Worm (Caenorhabditis elegans) whole organism, young adult: ENCODE data around the gene Y53F4B.51.

Experiments used
- B0019.2 ChIP-seq: fragments of 200-800 bp; sonication (Bioruptor generic); conservative IDR thresholded peaks from 2 replicates; pipeline ENCODE4 v1.3.6; 2022; ENCODE audit warnings: missing genetic modification reagents, missing genetic modification characterization, missing compliant biosample characterization
- B0035.1 ChIP-seq: sonication (generic microtip); optimal IDR thresholded peaks from 2 replicates; lab custom pipeline; 2016; ENCODE audit warnings: missing genetic modification characterization, mild to moderate bottlenecking, missing compliant biosample characterization, missing genotype, missing genetic modification reagents
- B0261.1 ChIP-seq: sonication (generic microtip); optimal IDR thresholded peaks from 2 replicates; lab custom pipeline; 2016; ENCODE audit warnings: mild to moderate bottlenecking, missing genetic modification characterization, moderate library complexity, missing compliant biosample characterization
- C17E4.6 ChIP-seq: fragments of 200-800 bp; sonication (Bioruptor generic); IDR thresholded peaks from 2 replicates; pipeline ENCODE4 v1.3.6; 2022; ENCODE audit warnings: missing genetic modification reagents, missing genetic modification characterization, missing compliant biosample characterization
- F10E7.11 ChIP-seq: sonication (generic microtip); optimal IDR thresholded peaks from 2 replicates; lab custom pipeline; 2017; ENCODE audit warnings: mild to moderate bottlenecking, missing genetic modification characterization, moderate library complexity, missing compliant biosample characterization
- F22D6.2 ChIP-seq: sonication (generic microtip); optimal IDR thresholded peaks from 2 replicates; lab custom pipeline; 2016; ENCODE audit warnings: mild to moderate bottlenecking, missing genetic modification characterization, missing compliant biosample characterization
- F37B4.10 ChIP-seq: fragments of 200-800 bp; sonication (Bioruptor generic); IDR thresholded peaks from 2 replicates; pipeline ENCODE4 v1.3.6; 2022; ENCODE audit warnings: missing genetic modification characterization, missing compliant biosample characterization
- F52B5.7 ChIP-seq: sonication (generic microtip); optimal IDR thresholded peaks from 2 replicates; lab custom pipeline; 2016; ENCODE audit warnings: mild to moderate bottlenecking, missing genetic modification characterization, missing compliant biosample characterization
- F55B11.4 ChIP-seq: sonication (generic microtip); optimal IDR thresholded peaks from 2 replicates; lab custom pipeline; 2016; ENCODE audit warnings: missing compliant biosample characterization, missing genetic modification characterization, borderline replicate concordance; ENCODE audit not compliant: insufficient read depth
- T07F8.4 ChIP-seq: sonication (generic microtip); optimal IDR thresholded peaks from 2 replicates; lab custom pipeline; 2016; ENCODE audit warnings: mild to moderate bottlenecking, missing genetic modification characterization, moderate library complexity, missing compliant biosample characterization
- T26A5.8 ChIP-seq: sonication (generic microtip); optimal IDR thresholded peaks from 2 replicates; lab custom pipeline; 2016; ENCODE audit warnings: missing genetic modification characterization, missing compliant biosample characterization
- Y67H2A.10 ChIP-seq: fragments of 200-800 bp; sonication (Bioruptor generic); conservative IDR thresholded peaks from 2 replicates; pipeline ENCODE4 v1.3.6; 2022; ENCODE audit warnings: missing genetic modification reagents, missing genetic modification characterization, missing compliant biosample characterization
- Y79H2A.3 ChIP-seq: fragments of 200-800 bp; sonication (Bioruptor generic); conservative IDR thresholded peaks from 2 replicates; pipeline ENCODE4 v1.3.6; 2022; ENCODE audit warnings: missing genetic modification reagents, missing genetic modification characterization, missing compliant biosample characterization
- aptf-2 ChIP-seq: fragments of 200-800 bp; sonication (Bioruptor generic); conservative IDR thresholded peaks from 2 replicates; pipeline ENCODE4 v1.3.6; 2022; ENCODE audit warnings: missing genetic modification reagents, missing genetic modification characterization, missing compliant biosample characterization
- attf-3 ChIP-seq: fragments of 200-800 bp; sonication (Bioruptor generic); conservative IDR thresholded peaks from 2 replicates; pipeline ENCODE4 v1.3.6; 2022; ENCODE audit warnings: missing genetic modification reagents, missing genetic modification characterization, missing compliant biosample characterization
- bed-1 ChIP-seq: fragments of 200-800 bp; sonication (Bioruptor generic); IDR thresholded peaks from 2 replicates; pipeline ENCODE4 v1.3.6; 2022; ENCODE audit warnings: missing genetic modification reagents, missing genetic modification characterization, missing compliant biosample characterization
- bed-2 ChIP-seq: fragments of 200-800 bp; sonication (Bioruptor generic); IDR thresholded peaks from 2 replicates; pipeline ENCODE4 v1.3.6; 2022; ENCODE audit warnings: missing genetic modification reagents, missing genetic modification characterization, missing compliant biosample characterization
- cebp-1 ChIP-seq, 2 experiments: fragments of 200-800 bp in 1 of 2; sonication (Bioruptor generic) in 1 of 2; sonication (generic microtip) in 1 of 2; IDR thresholded peaks in 1 of 2; optimal IDR thresholded peaks in 1 of 2; 2 replicates each; pipeline versions ENCODE4 v1.3.6 to Lab custom; 2017 to 2022; ENCODE audit warnings: missing compliant biosample characterization in 2 of 2, missing genetic modification characterization in 2 of 2, mild to moderate bottlenecking in 1 of 2, missing genetic modification reagents in 1 of 2, moderate library complexity in 1 of 2
- ceh-27 ChIP-seq: fragments of 200-800 bp; sonication (Bioruptor generic); optimal IDR thresholded peaks from 2 replicates; lab custom pipeline; 2018; ENCODE audit warnings: mild to moderate bottlenecking, missing genetic modification characterization, moderate library complexity, missing compliant biosample characterization
- ceh-79 ChIP-seq: sonication (generic microtip); optimal IDR thresholded peaks from 2 replicates; lab custom pipeline; 2017; ENCODE audit warnings: mild to moderate bottlenecking, missing genetic modification characterization, missing compliant biosample characterization
- dpff-1 ChIP-seq: sonication (generic microtip); optimal IDR thresholded peaks from 2 replicates; lab custom pipeline; 2017; ENCODE audit warnings: mild to moderate bottlenecking, missing genetic modification characterization, missing compliant biosample characterization
- dpl-1 ChIP-seq: fragments of 150-350 bp; optimal IDR thresholded peaks from 2 replicates; lab custom pipeline; 2014; ENCODE audit warnings: missing biosample characterization, missing genetic modification reagents, missing genetic modification characterization
- efl-1 ChIP-seq: fragments of 150-350 bp; optimal IDR thresholded peaks from 2 replicates; lab custom pipeline; 2014; ENCODE audit warnings: missing biosample characterization, missing genetic modification reagents, missing genetic modification characterization
- fkh-3 ChIP-seq: sonication (generic microtip); optimal IDR thresholded peaks from 2 replicates; lab custom pipeline; 2016; ENCODE audit warnings: mild to moderate bottlenecking, missing genetic modification characterization, missing compliant biosample characterization
- hlh-12 ChIP-seq: sonication (generic microtip); optimal IDR thresholded peaks from 2 replicates; lab custom pipeline; 2016; ENCODE audit warnings: missing genetic modification characterization, missing compliant biosample characterization
- hlh-26 ChIP-seq: fragments of 200-800 bp; sonication (Bioruptor generic); conservative IDR thresholded peaks from 2 replicates; pipeline ENCODE4 v1.3.6; 2022; ENCODE audit warnings: missing genetic modification reagents, missing genetic modification characterization, missing compliant biosample characterization
- hmg-1.2 ChIP-seq: fragments of 200-800 bp; sonication (Bioruptor generic); IDR thresholded peaks from 2 replicates; pipeline ENCODE4 v1.3.6; 2022; ENCODE audit warnings: missing genetic modification reagents, missing genetic modification characterization, missing compliant biosample characterization
- hrde-1 ChIP-seq: sonication (generic microtip); optimal IDR thresholded peaks from 2 replicates; lab custom pipeline; 2016; ENCODE audit warnings: missing genetic modification characterization, mild to moderate bottlenecking, missing compliant biosample characterization, moderate library complexity, missing genotype, missing genetic modification reagents, borderline replicate concordance
- lag-1 ChIP-seq: fragments of 200-800 bp; sonication (Bioruptor generic); IDR thresholded peaks from 2 replicates; pipeline ENCODE4 v1.3.6; 2022; ENCODE audit warnings: missing genetic modification reagents, missing genetic modification characterization, missing compliant biosample characterization
- let-607 ChIP-seq, 2 experiments: fragments of 200-800 bp in 1 of 2; sonication (Bioruptor generic) in 1 of 2; sonication (generic microtip) in 1 of 2; optimal IDR thresholded peaks; 2 replicates each; lab custom pipeline; 2016 to 2018; ENCODE audit warnings: mild to moderate bottlenecking in 2 of 2, missing compliant biosample characterization in 2 of 2, missing genetic modification characterization in 2 of 2, moderate library complexity in 2 of 2, missing genotype in 1 of 2
- lin-26 ChIP-seq: fragments of 200-800 bp; sonication (Bioruptor generic); IDR thresholded peaks from 2 replicates; pipeline ENCODE4 v1.3.6; 2022; ENCODE audit warnings: missing genetic modification reagents, missing genetic modification characterization, missing compliant biosample characterization
- lir-1 ChIP-seq: fragments of 200-800 bp; sonication (Bioruptor generic); conservative IDR thresholded peaks from 2 replicates; pipeline ENCODE4 v1.3.6; 2022; ENCODE audit warnings: missing genetic modification reagents, missing genetic modification characterization, missing compliant biosample characterization
- lsy-27 ChIP-seq: sonication (generic microtip); optimal IDR thresholded peaks from 2 replicates; lab custom pipeline; 2017; ENCODE audit warnings: missing genetic modification characterization, mild to moderate bottlenecking, missing compliant biosample characterization, antibody characterized with exemption, missing genotype, borderline replicate concordance; ENCODE audit not compliant: insufficient read depth
- madf-3 ChIP-seq: fragments of 200-800 bp; sonication (Bioruptor generic); IDR thresholded peaks from 2 replicates; pipeline ENCODE4 v1.3.6; 2022; ENCODE audit warnings: missing genetic modification reagents, missing genetic modification characterization, missing compliant biosample characterization
- madf-8 ChIP-seq: fragments of 200-800 bp; sonication (Bioruptor generic); conservative IDR thresholded peaks from 2 replicates; pipeline ENCODE4 v1.3.6; 2022; ENCODE audit warnings: missing genetic modification reagents, missing genetic modification characterization, missing compliant biosample characterization
- mes-4 ChIP-seq: sonication (generic microtip); optimal IDR thresholded peaks from 2 replicates; lab custom pipeline; 2016; ENCODE audit warnings: missing genotype, missing genetic modification characterization, missing compliant biosample characterization
- mxl-1 ChIP-seq: sonication (generic microtip); optimal IDR thresholded peaks from 2 replicates; lab custom pipeline; 2016; ENCODE audit warnings: missing genetic modification characterization, missing compliant biosample characterization
- rcor-1 ChIP-seq: fragments of 200-800 bp; sonication (Bioruptor generic); IDR thresholded peaks from 2 replicates; pipeline ENCODE4 v1.3.6; 2022; ENCODE audit warnings: missing genetic modification reagents, missing genetic modification characterization, missing compliant biosample characterization
- repo-1 ChIP-seq: sonication (generic microtip); optimal IDR thresholded peaks from 2 replicates; lab custom pipeline; 2017; ENCODE audit warnings: mild to moderate bottlenecking, missing genetic modification characterization, missing compliant biosample characterization
- sdz-38 ChIP-seq: sonication (generic microtip); optimal IDR thresholded peaks from 2 replicates; lab custom pipeline; 2016; ENCODE audit warnings: missing genotype, missing genetic modification characterization, missing compliant biosample characterization
- snpc-4 ChIP-seq, 5 experiments: fragments of 150-350 bp in 1 of 5; sonication (generic microtip) in 4 of 5; optimal IDR thresholded peaks; 2 replicates each; lab custom pipeline; 2014 to 2018; ENCODE audit warnings: missing genetic modification characterization in 5 of 5, missing biosample characterization in 3 of 5, antibody characterized with exemption in 2 of 5, mild to moderate bottlenecking in 2 of 5, missing compliant biosample characterization in 2 of 5, missing genotype in 2 of 5, moderate library complexity in 2 of 5, missing genetic modification reagents in 1 of 5
- sptf-2 ChIP-seq: fragments of 200-800 bp; sonication (Bioruptor generic); optimal IDR thresholded peaks from 2 replicates; lab custom pipeline; 2018; ENCODE audit warnings: mild to moderate bottlenecking, missing genetic modification characterization, missing compliant biosample characterization
- tbx-9 ChIP-seq: sonication (generic microtip); optimal IDR thresholded peaks from 2 replicates; lab custom pipeline; 2016; ENCODE audit warnings: borderline replicate concordance, missing genetic modification characterization, inconsistent platforms, missing compliant biosample characterization
- xnd-1 ChIP-seq: sonication (generic microtip); optimal IDR thresholded peaks from 2 replicates; lab custom pipeline; 2016; ENCODE audit warnings: missing genotype, missing genetic modification reagents, missing genetic modification characterization, missing compliant biosample characterization
- zfh-2 ChIP-seq: fragments of 200-800 bp; sonication (Bioruptor generic); conservative IDR thresholded peaks from 2 replicates; pipeline ENCODE4 v1.3.6; 2022; ENCODE audit warnings: missing genetic modification reagents, missing genetic modification characterization, missing compliant biosample characterization
- ztf-18 ChIP-seq: sonication (generic microtip); optimal IDR thresholded peaks from 2 replicates; lab custom pipeline; 2016; ENCODE audit warnings: missing genotype, mild to moderate bottlenecking, missing genetic modification characterization, missing compliant biosample characterization
- ztf-26 ChIP-seq: sonication (generic microtip); optimal IDR thresholded peaks from 2 replicates; lab custom pipeline; 2017; ENCODE audit warnings: missing genetic modification characterization, missing compliant biosample characterization

Y53F4B.51 gene

ce11 chrII:15004538-15004937 is 9.7 kb downstream of the Y53F4B.51 start (continued):
- TF ChIP-seq ztf-26 (tag; lab: Kevin White, UChicago) (no peak), dpl-1 (GFP tag; lab: Kevin White, UChicago) (no peak), lir-1 (GFP tag; lab: Robert Waterston, UW) (no peak), aptf-2 (0 out of 2 replicates have a peak, but pooled peaks have one; percentile 15), cebp-1 (GFP tag; IDR thresholded peaks at IDR 0.05; lab: Robert Waterston, UW) (no peak), cebp-1 (tag; optimal IDR thresholded peaks at IDR 0.05; lab: Kevin White, UChicago) (no peak), dpff-1 (tag; lab: Kevin White, UChicago) (peak; percentile 16), fkh-3 (tag; lab: Kevin White, UChicago) (no peak), lag-1 (GFP tag; lab: Robert Waterston, UW) (no peak), ceh-27 (GFP tag; lab: Kevin White, UChicago) (no peak), T07F8.4 (tag; lab: Kevin White, UChicago) (no peak), bed-1 (GFP tag; lab: Robert Waterston, UW) (0 out of 2 replicates have a peak, but pooled peaks have one; percentile 25), attf-3 (GFP tag; lab: Robert Waterston, UW) (peak; percentile 35; the same call in 1 of the 2 replicates), mes-4 (no peak), F10E7.11 (peak; percentile 32), B0019.2 (no peak), bed-2 (GFP tag; lab: Robert Waterston, UW) (no peak), tbx-9 (tag; lab: Kevin White, UChicago) (no peak), repo-1 (tag; lab: Kevin White, UChicago) (no peak), lin-26 (GFP tag; lab: Robert Waterston, UW) (peak; percentile 72), F52B5.7 (tag; lab: Kevin White, UChicago) (peak; percentile 86), Y79H2A.3 (GFP tag; lab: Robert Waterston, UW) (peak; percentile 82), xnd-1 (tag; lab: Kevin White, UChicago) (peak; percentile 50), snpc-4 (GFP tag; optimal IDR thresholded peaks at IDR 0.05; lab: Kevin White, UChicago) (no peak), snpc-4 (tag; optimal IDR thresholded peaks at IDR 0.05; lab: Kevin White, UChicago) (peak in 2 of 4 experiments; percentile 8 to 39), F22D6.2 (tag; lab: Kevin White, UChicago) (no peak), T26A5.8 (tag; lab: Kevin White, UChicago) (no peak), mxl-1 (tag; lab: Kevin White, UChicago) (no peak), hrde-1 (peak; percentile 93), sdz-38 (tag; lab: Kevin White, UChicago) (no peak), rcor-1 (GFP tag; lab: Robert Waterston, UW) (0 out of 2 replicates have a peak, but pooled peaks have one; percentile 32), madf-3 (GFP tag; lab: Robert Waterston, UW) (peak; percentile 87), hmg-1.2 (peak; percentile 56; the same call in 1 of the 2 replicates), efl-1 (peak; percentile 39), sptf-2 (GFP tag; lab: Kevin White, UChicago) (no peak), hlh-26 (GFP tag; lab: Robert Waterston, UW) (no peak), Y67H2A.10 (GFP tag; lab: Robert Waterston, UW) (no peak), B0261.1 (tag; lab: Kevin White, UChicago) (no peak), lsy-27 (no peak), B0035.1 (tag; lab: Kevin White, UChicago) (no peak), F37B4.10 (no peak), hlh-12 (no peak), C17E4.6 (peak; percentile 83), ztf-18 (peak; percentile 18), madf-8 (peak; percentile 19; the same call in 1 of the 2 replicates), ceh-79 (tag; lab: Kevin White, UChicago) (no peak), zfh-2 (no peak), let-607 (tag; optimal IDR thresholded peaks at IDR 0.05; lab: Kevin White, UChicago) (no peak), F55B11.4 (no peak)
